Fruit fly (Drosophila melanogaster) whole organism, wandering third instar larva: ENCODE data around the gene CG10738.

Experiments used
- Abd-B ChIP-seq: fragments of >200 bp; optimal IDR thresholded peaks from 2 replicates; lab custom pipeline; 2017; ENCODE audit warnings: missing biosample characterization, missing genetic modification characterization
- CG32264 ChIP-seq: fragments of 200-800 bp; sonication (Bioruptor generic); optimal IDR thresholded peaks from 2 replicates; lab custom pipeline; 2016; ENCODE audit warnings: missing biosample characterization, missing genetic modification characterization
- CG9705 ChIP-seq: fragments of 200-800 bp; sonication (Bioruptor generic); optimal IDR thresholded peaks from 2 replicates; lab custom pipeline; 2018; ENCODE audit warnings: missing biosample characterization, mild to moderate bottlenecking, missing genetic modification characterization
- CrebA ChIP-seq: fragments of 200-800 bp; sonication (Bioruptor generic); optimal IDR thresholded peaks from 2 replicates; lab custom pipeline; 2016; ENCODE audit warnings: missing biosample characterization, mild to moderate bottlenecking, missing genetic modification characterization, borderline replicate concordance
- Dfd ChIP-seq: fragments of >200 bp; optimal IDR thresholded peaks from 2 replicates; lab custom pipeline; 2017; ENCODE audit warnings: missing biosample characterization, missing genetic modification characterization
- Dif ChIP-seq: fragments of 200-275, 200-300 bp; sonication (Bioruptor generic); optimal IDR thresholded peaks from 2 replicates; lab custom pipeline; 2018; ENCODE audit warnings: missing biosample characterization, missing genetic modification characterization; ENCODE audit not compliant: partially characterized antibody
- GATAd ChIP-seq: sonication (Bioruptor generic); optimal IDR thresholded peaks from 2 replicates; lab custom pipeline; 2016; ENCODE audit warnings: missing biosample characterization, missing genetic modification characterization
- HLH106 ChIP-seq: fragments of 200-800 bp; optimal IDR thresholded peaks from 3 replicates; lab custom pipeline; 2019; ENCODE audit warnings: missing biosample characterization, mild to moderate bottlenecking, missing genetic modification characterization, moderate library complexity
- Hnf4 ChIP-seq: fragments of 200-800 bp; sonication (Bioruptor generic); optimal IDR thresholded peaks from 2 replicates; lab custom pipeline; 2016; ENCODE audit warnings: missing biosample characterization, mild to moderate bottlenecking, missing genetic modification characterization
- Hr78 ChIP-seq: fragments of >200 bp; optimal IDR thresholded peaks from 2 replicates; lab custom pipeline; 2017; ENCODE audit warnings: missing biosample characterization, missing genetic modification characterization
- Hr83 ChIP-seq: fragments of 200-300 bp; sonication (Bioruptor generic); optimal IDR thresholded peaks from 2 replicates; lab custom pipeline; 2016; ENCODE audit warnings: missing biosample characterization, mild to moderate bottlenecking, missing genetic modification characterization, moderate library complexity; ENCODE audit not compliant: poor library complexity, severe bottlenecking
- Jra ChIP-seq: sonication (Bioruptor generic); optimal IDR thresholded peaks from 2 replicates; lab custom pipeline; 2016; ENCODE audit warnings: missing biosample characterization, missing genetic modification characterization
- Mio ChIP-seq: sonication (Bioruptor generic); optimal IDR thresholded peaks from 2 replicates; lab custom pipeline; 2016; ENCODE audit warnings: missing biosample characterization, missing genetic modification characterization
- Myc ChIP-seq: fragments of >200 bp; optimal IDR thresholded peaks from 2 replicates; lab custom pipeline; 2017
- N ChIP-seq: fragments of >200 bp; optimal IDR thresholded peaks from 2 replicates; lab custom pipeline; 2018; ENCODE audit warnings: missing biosample characterization, missing external identifiers, missing genetic modification characterization
- OdsH ChIP-seq: fragments of 200-800 bp; sonication (Bioruptor generic); optimal IDR thresholded peaks from 2 replicates; lab custom pipeline; 2016; ENCODE audit warnings: missing biosample characterization, mild to moderate bottlenecking, missing genetic modification characterization
- Rel ChIP-seq, 2 experiments: fragments of 200-800 bp; sonication (Bioruptor generic) in 1 of 2; optimal IDR thresholded peaks; 2 replicates in 1 of 2; 3 replicates in 1 of 2; lab custom pipeline; 2016 to 2019; ENCODE audit warnings: mild to moderate bottlenecking in 2 of 2, missing biosample characterization in 2 of 2, missing genetic modification characterization in 2 of 2, moderate library complexity in 1 of 2
- Sp1 ChIP-seq: fragments of 200-800 bp; sonication (Bioruptor generic); optimal IDR thresholded peaks from 3 replicates; lab custom pipeline; 2019; ENCODE audit warnings: missing biosample characterization, mild to moderate bottlenecking, missing genetic modification characterization, moderate library complexity
- Vsx2 ChIP-seq: fragments of 200-300, 225-300 bp; sonication (Bioruptor generic); optimal IDR thresholded peaks from 2 replicates; lab custom pipeline; 2018; ENCODE audit warnings: missing biosample characterization, missing genetic modification characterization; ENCODE audit not compliant: partially characterized antibody
- br ChIP-seq: fragments of 200-800 bp; sonication (Bioruptor generic); optimal IDR thresholded peaks from 2 replicates; lab custom pipeline; 2016; ENCODE audit warnings: missing biosample characterization, missing genetic modification characterization
- brk ChIP-seq: fragments of 200-800 bp; sonication (Bioruptor generic); optimal IDR thresholded peaks from 2 replicates; lab custom pipeline; 2016; ENCODE audit warnings: missing biosample characterization, mild to moderate bottlenecking, missing genetic modification characterization
- dl ChIP-seq, 2 experiments: fragments of 175-275, 200-275 bp in 1 of 2; fragments of 200-275 bp in 1 of 2; sonication (Bioruptor generic); optimal IDR thresholded peaks; lab custom pipeline; 2018; ENCODE audit warnings: mild to moderate bottlenecking in 2 of 2, missing biosample characterization in 2 of 2, missing genetic modification characterization in 2 of 2, moderate library complexity in 2 of 2; ENCODE audit not compliant: partially characterized antibody in 2 of 2, insufficient read depth in 1 of 2
- dmrt93B ChIP-seq: fragments of 200-800 bp; sonication (Bioruptor generic); optimal IDR thresholded peaks from 2 replicates; lab custom pipeline; 2018; ENCODE audit warnings: missing biosample characterization, mild to moderate bottlenecking, missing genetic modification characterization
- dsf ChIP-seq: sonication (Bioruptor generic); optimal IDR thresholded peaks from 2 replicates; lab custom pipeline; 2016; ENCODE audit warnings: missing biosample characterization, missing genetic modification characterization, borderline replicate concordance
- ey ChIP-seq: fragments of 200-800 bp; sonication (Bioruptor generic); optimal IDR thresholded peaks from 2 replicates; lab custom pipeline; 2016; ENCODE audit warnings: missing biosample characterization, missing genetic modification characterization
- foxo ChIP-seq, 2 experiments: fragments of 200-800 bp; sonication (Bioruptor generic); optimal IDR thresholded peaks; 2 replicates in 1 of 2; 3 replicates in 1 of 2; lab custom pipeline; 2016 to 2017; ENCODE audit warnings: missing biosample characterization in 2 of 2, missing genetic modification characterization in 2 of 2
- fru ChIP-seq: fragments of 200-800 bp; sonication (Bioruptor generic); optimal IDR thresholded peaks from 3 replicates; lab custom pipeline; 2016; ENCODE audit warnings: missing biosample characterization, mild to moderate bottlenecking, missing genetic modification characterization
- h ChIP-seq: fragments of 200-800 bp; sonication (Bioruptor generic); optimal IDR thresholded peaks from 3 replicates; lab custom pipeline; 2016; ENCODE audit warnings: missing biosample characterization, mild to moderate bottlenecking, missing genetic modification characterization
- jim ChIP-seq: fragments of 175-275, 200-325 bp; sonication (Bioruptor generic); optimal IDR thresholded peaks from 2 replicates; lab custom pipeline; 2016; ENCODE audit warnings: missing biosample characterization, mild to moderate bottlenecking, missing genetic modification characterization
- lola ChIP-seq: fragments of >200 bp; optimal IDR thresholded peaks from 2 replicates; lab custom pipeline; 2017; ENCODE audit warnings: missing biosample characterization, missing genetic modification characterization
- pan ChIP-seq: fragments of >200 bp; optimal IDR thresholded peaks from 2 replicates; lab custom pipeline; 2017
- psq ChIP-seq: fragments of 200-800 bp; sonication (Bioruptor generic); optimal IDR thresholded peaks from 3 replicates; lab custom pipeline; 2017; ENCODE audit warnings: missing biosample characterization, mild to moderate bottlenecking, missing genetic modification characterization, moderate library complexity
- rgr ChIP-seq: fragments of 200-800 bp; sonication (Bioruptor generic); optimal IDR thresholded peaks from 3 replicates; lab custom pipeline; 2016; ENCODE audit warnings: missing biosample characterization, mild to moderate bottlenecking, missing genetic modification characterization
- sage ChIP-seq: fragments of 200-800 bp; sonication (Bioruptor generic); optimal IDR thresholded peaks from 2 replicates; lab custom pipeline; 2016; ENCODE audit warnings: missing biosample characterization, mild to moderate bottlenecking, missing genetic modification characterization
- sv ChIP-seq: fragments of 200-800 bp; sonication (Bioruptor generic); optimal IDR thresholded peaks from 3 replicates; lab custom pipeline; 2016; ENCODE audit warnings: missing biosample characterization, missing genetic modification characterization
- tai ChIP-seq: sonication (Bioruptor generic); optimal IDR thresholded peaks from 2 replicates; lab custom pipeline; 2016; ENCODE audit warnings: missing biosample characterization, missing genetic modification characterization
- usp ChIP-seq: fragments of >200 bp; optimal IDR thresholded peaks from 2 replicates; lab custom pipeline; 2017; ENCODE audit warnings: missing biosample characterization, missing genetic modification characterization
- woc ChIP-seq: sonication (Bioruptor generic); optimal IDR thresholded peaks from 2 replicates; lab custom pipeline; 2016; ENCODE audit warnings: missing biosample characterization, mild to moderate bottlenecking, missing genetic modification characterization

Gene CG10738

DNA sequence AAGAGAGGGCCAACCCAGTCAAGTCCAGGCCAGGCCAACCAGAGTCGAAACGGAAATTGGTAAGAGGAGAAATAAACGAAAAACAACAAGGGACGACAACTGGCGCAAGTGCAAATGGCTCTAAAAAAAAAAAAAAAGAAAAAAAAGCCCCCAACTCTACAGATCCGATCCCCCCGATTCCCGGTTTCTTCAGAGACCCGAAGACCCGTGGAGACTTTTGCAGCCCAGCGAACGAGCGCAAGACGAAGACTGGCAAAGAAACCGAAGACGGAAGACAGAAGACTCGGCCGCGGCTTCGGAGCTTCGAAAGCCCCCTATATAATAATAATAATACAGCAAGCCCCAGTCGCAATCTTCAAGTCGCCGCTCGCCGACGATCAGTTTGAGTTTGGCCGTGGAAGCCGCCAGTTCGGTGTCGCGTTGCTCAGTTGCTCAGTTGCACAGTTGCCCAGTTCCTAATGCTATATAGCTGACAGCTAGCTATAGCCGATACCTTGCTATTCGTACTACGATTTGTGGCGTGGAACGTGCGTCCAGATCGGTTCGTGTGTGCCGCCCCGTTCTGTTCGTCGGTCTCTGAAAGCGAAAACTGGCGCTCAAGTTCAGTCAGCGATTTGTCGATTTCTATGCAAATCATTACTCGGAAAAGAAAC is 43.9 kb downstream of the CG10738 start (continued):
- TF ChIP-seq lola (GFP tag; lab: Kevin White, UChicago): no peak
- no peak for TF ChIP-seq CG32264 (GFP tag; lab: Kevin White, UChicago)

DNA sequence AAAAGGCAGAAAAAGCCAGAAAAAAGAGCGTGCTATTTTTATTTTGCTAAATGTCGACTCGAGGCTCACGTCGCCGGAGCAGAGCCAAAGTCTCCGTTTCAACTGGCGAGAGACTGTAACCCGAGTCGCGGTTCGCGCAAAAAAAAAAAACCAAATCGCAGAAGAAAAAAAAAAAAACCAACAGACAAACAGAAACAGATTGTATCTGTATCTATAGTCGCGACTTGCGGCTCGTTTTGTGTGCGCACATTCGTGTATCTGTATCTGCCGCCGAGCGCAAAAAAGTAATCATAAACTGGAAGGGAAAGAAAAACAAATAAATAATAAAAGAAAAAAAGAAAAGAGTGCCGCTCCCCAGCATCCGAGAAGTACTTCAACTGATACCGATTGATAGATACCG is 44.5 kb downstream of the CG10738 start:
- TF ChIP-seq woc (GFP tag; lab: Kevin White, UChicago): no peak
- TF ChIP-seq tai (GFP tag; lab: Kevin White, UChicago): no peak
- no peak for TF ChIP-seq dsf
- TF ChIP-seq OdsH (GFP tag; lab: Kevin White, UChicago): no peak
- peak; percentile 86 for TF ChIP-seq jim (GFP tag; lab: Kevin White, UChicago)
- TF ChIP-seq usp (GFP tag; lab: Kevin White, UChicago): no peak
- TF ChIP-seq sage (GFP tag; lab: Kevin White, UChicago): no peak
- no peak for TF ChIP-seq rgr (GFP tag; lab: Kevin White, UChicago)
- TF ChIP-seq GATAd (GFP tag; lab: Kevin White, UChicago): no peak
- TF ChIP-seq sv (GFP tag; lab: Kevin White, UChicago): no peak
- no peak for TF ChIP-seq Hr83 (GFP tag; lab: Kevin White, UChicago)
- TF ChIP-seq ey: no peak
- TF ChIP-seq N (GFP tag; lab: Kevin White, UChicago): no peak
- no peak for TF ChIP-seq psq (GFP tag; lab: Kevin White, UChicago)
- TF ChIP-seq Mio (GFP tag; lab: Kevin White, UChicago): no peak
- no peak for TF ChIP-seq lola (GFP tag; lab: Kevin White, UChicago)
- no peak for TF ChIP-seq Jra
- TF ChIP-seq CG9705 (GFP tag; lab: Kevin White, UChicago): no peak
- no peak for TF ChIP-seq Hr78 (GFP tag; lab: Kevin White, UChicago)
- TF ChIP-seq br (GFP tag; lab: Kevin White, UChicago): no peak
- TF ChIP-seq pan (lab: Kevin White, UChicago): no peak
- TF ChIP-seq Myc (lab: Kevin White, UChicago): no peak
- TF ChIP-seq foxo (GFP tag; optimal IDR thresholded peaks at IDR 0.05; lab: Kevin White, UChicago): no peak
- no peak for TF ChIP-seq fru (GFP tag; lab: Kevin White, UChicago)
- TF ChIP-seq CG32264 (GFP tag; lab: Kevin White, UChicago): no peak
- no peak for TF ChIP-seq HLH106 (tag; lab: Kevin White, UChicago)
- TF ChIP-seq brk (GFP tag; lab: Kevin White, UChicago): no peak
- TF ChIP-seq Dif (GFP tag; lab: Kevin White, UChicago): no peak
- peak; percentile 25 for TF ChIP-seq Hnf4 (GFP tag; lab: Kevin White, UChicago)
- no peak for TF ChIP-seq h
- peak; percentile 11 for TF ChIP-seq Rel (GFP tag; optimal IDR thresholded peaks at IDR 0.05; lab: Kevin White, UChicago)
- no peak for TF ChIP-seq Rel (tag; optimal IDR thresholded peaks at IDR 0.05; lab: Kevin White, UChicago)
- no peak for TF ChIP-seq dmrt93B (GFP tag; lab: Kevin White, UChicago)
- TF ChIP-seq Sp1: peak; percentile 26
- TF ChIP-seq CrebA: peak; percentile 83
- no peak for TF ChIP-seq Abd-B (GFP tag; lab: Kevin White, UChicago)
- no peak for TF ChIP-seq dl (GFP tag; optimal IDR thresholded peaks at IDR 0.05; lab: Kevin White, UChicago; ENCODE audit: insufficient read depth in 1 of 2, partially characterized antibody in 2 of 2)
- TF ChIP-seq Dfd (GFP tag; lab: Kevin White, UChicago): no peak
- TF ChIP-seq, all 38 proteins: peak for 5

- TF ChIP-seq psq (GFP tag; lab: Kevin White, UChicago): peak; percentile 20
- TF ChIP-seq Dif (GFP tag; lab: Kevin White, UChicago): peak; percentile 37
- TF ChIP-seq CG9705 (GFP tag; lab: Kevin White, UChicago): no peak
- TF ChIP-seq woc (GFP tag; lab: Kevin White, UChicago): no peak
- no peak for TF ChIP-seq sv (GFP tag; lab: Kevin White, UChicago)
- no peak for TF ChIP-seq Dfd (GFP tag; lab: Kevin White, UChicago)
- no peak for TF ChIP-seq brk (GFP tag; lab: Kevin White, UChicago)
- TF ChIP-seq Jra: peak; percentile 7
- TF ChIP-seq rgr (GFP tag; lab: Kevin White, UChicago): no peak
- peak; percentile 34 for TF ChIP-seq fru (GFP tag; lab: Kevin White, UChicago)
- peak; percentile 31 for TF ChIP-seq Vsx2 (GFP tag; lab: Kevin White, UChicago)
- TF ChIP-seq jim (GFP tag; lab: Kevin White, UChicago): peak; percentile 80
- no peak for TF ChIP-seq Hr78 (GFP tag; lab: Kevin White, UChicago)
- TF ChIP-seq br (GFP tag; lab: Kevin White, UChicago): peak; percentile 9
- no peak for TF ChIP-seq usp (GFP tag; lab: Kevin White, UChicago)
- no peak for TF ChIP-seq Mio (GFP tag; lab: Kevin White, UChicago)
- peak; percentile 0 for TF ChIP-seq CG32264 (GFP tag; lab: Kevin White, UChicago)
- peak; percentile 39 for TF ChIP-seq Sp1
- no peak for TF ChIP-seq Rel (GFP tag; optimal IDR thresholded peaks at IDR 0.05; lab: Kevin White, UChicago)
- peak; percentile 48 for TF ChIP-seq Rel (tag; optimal IDR thresholded peaks at IDR 0.05; lab: Kevin White, UChicago)
- TF ChIP-seq foxo (GFP tag; optimal IDR thresholded peaks at IDR 0.05; lab: Kevin White, UChicago): peak in 1 of 2 experiments; percentile 11
- TF ChIP-seq dmrt93B (GFP tag; lab: Kevin White, UChicago): no peak
- peak; percentile 20 for TF ChIP-seq h
Measured at dm6 chr3L:13497720-13498355, 47.3 kb downstream of the CG10738 start.
